Worm (Caenorhabditis elegans) whole organism, midembryonic: ENCODE results near the gene F36H9.10.

Source experiments
- T22C8.4 ChIP-seq: fragments of 200-800 bp; sonication (Bioruptor generic); IDR thresholded peaks from 2 replicates; pipeline ENCODE4 v1.3.6; 2022; ENCODE audit warnings: missing genetic modification characterization, missing compliant biosample characterization
- cog-1 ChIP-seq: sonication (generic microtip); optimal IDR thresholded peaks from 2 replicates; lab custom pipeline; 2016; ENCODE audit warnings: missing genetic modification characterization, missing compliant biosample characterization
- flt-1 ChIP-seq: fragments of 200-800 bp; sonication (Bioruptor generic); IDR thresholded peaks from 2 replicates; pipeline ENCODE4 v1.3.6; 2022; ENCODE audit warnings: missing genetic modification characterization, missing compliant biosample characterization
- klf-2 ChIP-seq: fragments of 200-800 bp; sonication (Bioruptor generic); conservative IDR thresholded peaks from 2 replicates; pipeline ENCODE4 v1.3.6; 2022; ENCODE audit warnings: missing genetic modification reagents, missing genetic modification characterization, missing compliant biosample characterization
- med-1 ChIP-seq: sonication (generic microtip); optimal IDR thresholded peaks from 2 replicates; lab custom pipeline; 2017; ENCODE audit warnings: missing genetic modification characterization, mild to moderate bottlenecking, missing compliant biosample characterization, antibody characterized with exemption, missing genetic modification reagents; ENCODE audit not compliant: insufficient read depth
- ref-1 ChIP-seq: fragments of 200-800 bp; sonication (Bioruptor generic); conservative IDR thresholded peaks from 2 replicates; pipeline ENCODE4 v1.3.6; 2022; ENCODE audit warnings: missing genetic modification reagents, missing genetic modification characterization, missing compliant biosample characterization
- tab-1 ChIP-seq: fragments of 200-800 bp; sonication (Bioruptor generic); IDR thresholded peaks from 2 replicates; pipeline ENCODE4 v1.3.6; 2022; ENCODE audit warnings: missing genetic modification characterization, missing compliant biosample characterization
- ztf-23 ChIP-seq: fragments of 200-800 bp; sonication (Bioruptor generic); IDR thresholded peaks from 2 replicates; pipeline ENCODE4 v1.3.6; 2022; ENCODE audit warnings: missing genetic modification reagents, missing genetic modification characterization, missing compliant biosample characterization
- ztf-29 ChIP-seq: fragments of 200-800 bp; sonication (Bioruptor generic); IDR thresholded peaks from 2 replicates; pipeline ENCODE4 v1.3.6; 2022; ENCODE audit warnings: missing genetic modification reagents, missing genetic modification characterization, missing compliant biosample characterization

Gene F36H9.10

DNA sequence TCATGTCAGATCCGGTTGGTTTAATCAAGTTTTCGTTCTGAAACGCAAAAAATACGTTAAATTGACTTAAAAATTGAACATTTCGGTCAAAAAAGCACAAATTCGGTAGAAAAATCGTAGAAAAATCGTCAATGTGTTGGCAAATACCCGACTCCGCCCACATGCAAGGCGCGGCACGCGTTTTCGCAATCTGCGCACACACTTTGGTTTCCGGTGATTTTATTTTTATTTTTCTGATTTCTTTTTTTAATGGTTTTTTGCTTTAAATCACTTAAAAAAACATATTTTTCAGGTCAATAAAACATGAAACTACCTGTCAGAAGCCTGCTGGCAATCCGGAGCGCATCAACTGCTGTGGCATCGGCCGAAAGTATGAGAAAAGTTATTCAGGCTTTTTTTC lies 23.3 kb downstream of the F36H9.10 start, which contains the start of the genes gly-7 and mrpl-39:
TSS of gene gly-7 (minus strand) at position 37 of the 400 bp plus-strand sequence.
TSS of gene mrpl-39 (plus strand) at position 293 of the 400 bp plus-strand sequence.
- TF ChIP-seq ztf-23: peak; percentile 76
- TF ChIP-seq cog-1 (tag; lab: Kevin White, UChicago): no peak
- 0 out of 2 replicates have a peak, but pooled peaks have one; percentile 37 for TF ChIP-seq ref-1 (GFP tag; lab: Robert Waterston, UW)
- TF ChIP-seq T22C8.4: no peak
- 0 out of 2 replicates have a peak, but pooled peaks have one; percentile 53 for TF ChIP-seq klf-2 (GFP tag; lab: Robert Waterston, UW)
- peak; percentile 81 for TF ChIP-seq med-1
- peak; percentile 46; the same call in 1 of the 2 replicates for TF ChIP-seq flt-1 (GFP tag; lab: Robert Waterston, UW)
- TF ChIP-seq tab-1: peak; percentile 67; the same call in 1 of the 2 replicates

ce11 chrV:1824528-1824927 lies 26.5 kb downstream of the F36H9.10 start:
- TF ChIP-seq cog-1 (tag; lab: Kevin White, UChicago) (no peak), T22C8.4 (no peak), tab-1 (no peak), ztf-29 (GFP tag; lab: Robert Waterston, UW) (no peak), med-1 (no peak), klf-2 (GFP tag; lab: Robert Waterston, UW) (no peak), ztf-23 (no peak), flt-1 (GFP tag; lab: Robert Waterston, UW) (no peak)

DNA sequence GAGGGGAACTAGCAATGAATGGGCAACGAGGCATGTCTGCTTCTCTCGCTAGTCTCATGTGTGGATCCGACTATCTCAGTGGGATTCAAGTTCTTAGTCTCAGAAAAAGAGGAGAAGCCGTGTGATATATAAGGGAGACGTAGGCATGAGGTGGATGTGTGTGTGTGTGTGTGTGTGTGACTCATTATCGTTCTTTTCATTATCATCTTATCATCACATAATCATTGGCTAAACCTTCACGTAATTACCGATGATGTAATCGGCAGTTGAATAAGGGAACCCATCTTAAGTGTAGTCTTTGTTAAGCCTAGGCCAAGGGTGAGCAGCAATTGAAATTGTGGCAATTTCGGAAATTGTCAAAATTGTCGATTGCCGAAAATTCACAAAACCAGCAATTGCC lies 32.0 kb downstream of the F36H9.10 start, which contains the start of gene Y32G9B.1:
TSS of gene Y32G9B.1 (minus strand) at position 101 of the 400 bp plus-strand sequence.
- no peak for TF ChIP-seq ztf-23
- no peak for TF ChIP-seq flt-1 (GFP tag; lab: Robert Waterston, UW)
- no peak for TF ChIP-seq klf-2 (GFP tag; lab: Robert Waterston, UW)
- TF ChIP-seq ztf-29 (GFP tag; lab: Robert Waterston, UW): no peak
- no peak for TF ChIP-seq T22C8.4

DNA sequence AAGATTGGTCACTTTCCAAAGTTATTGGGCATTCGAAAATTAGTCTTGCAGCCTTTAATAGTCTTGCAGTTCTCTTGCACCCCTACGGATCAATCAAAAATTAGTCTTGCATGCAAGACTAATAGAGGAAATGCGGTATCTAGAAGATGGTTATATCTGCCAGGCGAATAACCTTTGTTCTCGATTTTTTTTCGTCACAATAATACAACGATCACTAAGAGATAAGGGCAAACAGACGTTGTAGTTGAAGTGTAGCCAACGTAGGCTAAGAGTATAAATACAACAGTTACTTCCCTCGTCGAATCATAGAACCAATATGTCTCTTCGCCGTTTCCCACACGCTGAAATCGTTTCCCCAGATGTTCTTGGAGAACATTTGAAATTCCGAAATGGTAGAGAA lies 43.7 kb downstream of the F36H9.10 start, which contains the start of gene T10B5.8:
TSS of gene T10B5.8 (plus strand) at position 301 of the 400 bp plus-strand sequence.
- no peak for TF ChIP-seq ref-1 (GFP tag; lab: Robert Waterston, UW)
- no peak for TF ChIP-seq flt-1 (GFP tag; lab: Robert Waterston, UW)
- TF ChIP-seq med-1: no peak
- no peak for TF ChIP-seq T22C8.4
- TF ChIP-seq tab-1: no peak
- no peak for TF ChIP-seq cog-1 (tag; lab: Kevin White, UChicago)
- no peak for TF ChIP-seq ztf-29 (GFP tag; lab: Robert Waterston, UW)
- no peak for TF ChIP-seq ztf-23
- no peak for TF ChIP-seq klf-2 (GFP tag; lab: Robert Waterston, UW)

DNA sequence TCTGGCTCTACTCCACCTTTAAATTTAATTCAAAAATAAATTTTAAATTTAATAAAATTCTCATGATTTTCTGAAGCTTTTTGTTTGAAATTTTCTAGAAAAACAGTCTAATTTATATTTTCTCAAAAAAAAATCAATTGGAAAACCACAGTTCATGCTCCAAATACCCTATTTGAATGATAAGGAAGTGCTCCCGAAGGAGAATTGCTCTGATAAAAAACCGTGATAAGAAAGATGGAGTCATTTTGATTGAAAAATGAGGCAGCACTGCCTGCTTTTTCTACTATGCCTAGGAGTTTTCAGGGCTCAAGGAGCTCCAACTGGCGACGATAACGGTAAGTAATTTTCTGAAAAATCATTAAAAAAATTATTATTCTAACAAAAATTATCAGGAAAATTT lies 48.0 kb downstream of the F36H9.10 start, which contains the start of gene T10B5.7:
TSS of gene T10B5.7 (plus strand) at position 225 of the 400 bp plus-strand sequence.
- TF ChIP-seq ztf-29 (GFP tag; lab: Robert Waterston, UW) (no peak), klf-2 (GFP tag; lab: Robert Waterston, UW) (no peak)

DNA sequence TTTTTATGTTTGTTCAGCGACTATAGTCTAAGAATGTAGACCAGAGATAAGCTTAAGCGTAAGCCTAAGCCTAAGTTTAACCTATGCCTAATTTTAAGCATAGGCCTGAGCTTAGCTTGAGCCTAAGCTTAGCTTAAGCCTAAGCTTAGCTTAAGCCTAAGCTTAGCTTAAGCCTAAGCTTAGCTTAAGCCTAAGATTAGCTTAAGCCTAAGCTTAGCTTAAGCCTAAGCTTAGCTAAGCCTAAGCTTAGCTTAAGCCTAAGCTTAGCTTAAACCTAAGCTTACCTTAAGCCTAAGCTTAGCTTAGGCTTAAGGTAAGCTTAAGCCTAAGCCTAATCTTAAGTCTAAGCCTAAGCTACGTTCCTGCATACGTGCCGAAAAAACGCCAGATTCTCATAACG lies 50.6 kb downstream of the F36H9.10 start:
- TF ChIP-seq cog-1 (tag; lab: Kevin White, UChicago) (no peak), ztf-29 (GFP tag; lab: Robert Waterston, UW) (peak; percentile 68; the same call in 1 of the 2 replicates)
